Worm (Caenorhabditis elegans) whole organism, L3 larva: ENCODE measurements around the gene F46C3.6.

Source experiments
- R02D3.7 ChIP-seq: fragments of 150-350 bp; optimal IDR thresholded peaks from 2 replicates; lab custom pipeline; 2014; ENCODE audit warnings: missing biosample characterization, missing genetic modification characterization
- aly-2 ChIP-seq: fragments of 150-350 bp; optimal IDR thresholded peaks from 2 replicates; lab custom pipeline; 2014; ENCODE audit warnings: missing biosample characterization, missing genetic modification characterization
- ceh-16 ChIP-seq: sonication (generic microtip); optimal IDR thresholded peaks from 2 replicates; lab custom pipeline; 2017; ENCODE audit warnings: missing biosample characterization, missing genetic modification characterization
- ceh-28 ChIP-seq: fragments of 150-350 bp; optimal IDR thresholded peaks from 2 replicates; lab custom pipeline; 2014; ENCODE audit warnings: missing biosample characterization, missing genetic modification reagents, missing genetic modification characterization
- daf-12 ChIP-seq: fragments of 150-350 bp; optimal IDR thresholded peaks from 2 replicates; lab custom pipeline; 2014; ENCODE audit warnings: missing biosample characterization, missing genetic modification reagents, missing genetic modification characterization
- egl-27 ChIP-seq: sonication (generic microtip); optimal IDR thresholded peaks from 4 replicates; lab custom pipeline; 2017; ENCODE audit warnings: missing biosample characterization, missing genetic modification reagents, missing genetic modification characterization
- egl-5 ChIP-seq: fragments of 150-350 bp; optimal IDR thresholded peaks from 2 replicates; lab custom pipeline; 2017; ENCODE audit warnings: missing biosample characterization, missing genetic modification reagents, missing genetic modification characterization, inconsistent platforms
- elt-1 ChIP-seq: fragments of 150-350 bp; optimal IDR thresholded peaks from 2 replicates; lab custom pipeline; 2014; ENCODE audit warnings: missing biosample characterization, missing genetic modification characterization
- elt-2 ChIP-seq: sonication (generic microtip); optimal IDR thresholded peaks from 2 replicates; lab custom pipeline; 2016; ENCODE audit warnings: missing genetic modification reagents, mild to moderate bottlenecking, missing genetic modification characterization, missing compliant biosample characterization
- eor-1 ChIP-seq, 2 experiments: fragments of 150-350 bp; optimal IDR thresholded peaks; 2 replicates each; lab custom pipeline; 2014 to 2018; ENCODE audit warnings: missing biosample characterization in 2 of 2, missing genetic modification characterization in 2 of 2
- hmg-11 ChIP-seq: sonication (generic microtip); optimal IDR thresholded peaks from 2 replicates; lab custom pipeline; 2016; ENCODE audit warnings: missing genetic modification characterization, missing compliant biosample characterization
- jun-1 ChIP-seq: fragments of 150-350 bp; optimal IDR thresholded peaks from 2 replicates; lab custom pipeline; 2014; ENCODE audit warnings: missing biosample characterization, missing genetic modification reagents, missing genetic modification characterization
- lin-39 ChIP-seq: fragments of 150-350 bp; optimal IDR thresholded peaks from 2 replicates; lab custom pipeline; 2018; ENCODE audit warnings: missing biosample characterization, missing genetic modification reagents, missing genetic modification characterization
- lsy-12 ChIP-seq: sonication (generic microtip); optimal IDR thresholded peaks from 2 replicates; lab custom pipeline; 2016; ENCODE audit warnings: mild to moderate bottlenecking, missing genetic modification characterization, missing compliant biosample characterization
- mdl-1 ChIP-seq: fragments of 150-350 bp; optimal IDR thresholded peaks from 2 replicates; lab custom pipeline; 2014; ENCODE audit warnings: missing biosample characterization, missing genetic modification characterization
- mml-1 ChIP-seq: fragments of 150-350 bp; sonication (generic microtip); optimal IDR thresholded peaks from 3 replicates; lab custom pipeline; 2014; ENCODE audit warnings: missing biosample characterization, missing genetic modification characterization
- nfya-1 ChIP-seq: sonication (generic microtip); optimal IDR thresholded peaks from 2 replicates; lab custom pipeline; 2017; ENCODE audit warnings: missing genetic modification characterization, mild to moderate bottlenecking, missing compliant biosample characterization, antibody characterized with exemption, moderate library complexity; ENCODE audit not compliant: insufficient read depth
- nhr-11 ChIP-seq: fragments of 150-350 bp; optimal IDR thresholded peaks from 2 replicates; lab custom pipeline; 2014; ENCODE audit warnings: missing biosample characterization, missing genetic modification characterization
- nhr-23 ChIP-seq: fragments of 150-350 bp; optimal IDR thresholded peaks from 2 replicates; lab custom pipeline; 2014; ENCODE audit warnings: missing biosample characterization, missing genetic modification reagents, missing genetic modification characterization
- nhr-25 ChIP-seq: sonication (generic microtip); optimal IDR thresholded peaks from 2 replicates; lab custom pipeline; 2017; ENCODE audit warnings: missing biosample characterization, missing genetic modification characterization
- nhr-43 ChIP-seq: sonication (generic microtip); optimal IDR thresholded peaks from 2 replicates; lab custom pipeline; 2016; ENCODE audit warnings: mild to moderate bottlenecking, missing genetic modification characterization, missing compliant biosample characterization; ENCODE audit not compliant: poor library complexity, severe bottlenecking
- nhr-67 ChIP-seq: fragments of 150-350 bp; optimal IDR thresholded peaks from 2 replicates; lab custom pipeline; 2014; ENCODE audit warnings: missing biosample characterization, missing genetic modification characterization
- nhr-76 ChIP-seq: fragments of 150-350 bp; sonication (generic microtip); optimal IDR thresholded peaks from 5 replicates; lab custom pipeline; 2014; ENCODE audit warnings: missing biosample characterization, missing genetic modification characterization
- nhr-77 ChIP-seq: fragments of 150-350 bp; optimal IDR thresholded peaks from 2 replicates; lab custom pipeline; 2014; ENCODE audit warnings: missing biosample characterization, missing genetic modification characterization
- pha-4 ChIP-seq: fragments of 150-350 bp; optimal IDR thresholded peaks from 2 replicates; lab custom pipeline; 2014; ENCODE audit warnings: missing biosample characterization, missing genetic modification reagents, missing genetic modification characterization
- pqm-1 ChIP-seq: fragments of 150-350 bp; optimal IDR thresholded peaks from 2 replicates; lab custom pipeline; 2017; ENCODE audit warnings: missing biosample characterization, missing genetic modification characterization, inconsistent platforms
- sea-2 ChIP-seq: fragments of 150-350 bp; sonication (generic microtip); optimal IDR thresholded peaks from 4 replicates; lab custom pipeline; 2014; ENCODE audit warnings: missing biosample characterization, missing genetic modification reagents, missing genetic modification characterization
- skn-1 ChIP-seq: fragments of 150-350 bp; optimal IDR thresholded peaks from 2 replicates; lab custom pipeline; 2014; ENCODE audit warnings: missing biosample characterization, missing genetic modification characterization
- snpc-4 ChIP-seq: fragments of 150-350 bp; optimal IDR thresholded peaks from 2 replicates; lab custom pipeline; 2014; ENCODE audit warnings: missing biosample characterization, missing genetic modification characterization
- tbx-2 ChIP-seq: sonication (generic microtip); optimal IDR thresholded peaks from 2 replicates; lab custom pipeline; 2016; ENCODE audit warnings: mild to moderate bottlenecking, missing genetic modification characterization, missing compliant biosample characterization
- unc-39 ChIP-seq: sonication (generic microtip); optimal IDR thresholded peaks from 4 replicates; lab custom pipeline; 2017; ENCODE audit warnings: missing biosample characterization, missing genetic modification characterization
- unc-62 ChIP-seq: fragments of 150-350 bp; sonication (generic microtip); optimal IDR thresholded peaks from 4 replicates; lab custom pipeline; 2014; ENCODE audit warnings: missing biosample characterization, missing genetic modification reagents, missing genetic modification characterization

The F46C3.6 gene

ce11 chrX:11467320-11467732 is 47.5 kb upstream of the F46C3.6 start (continued):
- peak; percentile 12 for TF ChIP-seq nhr-11 (tag; lab: Kevin White, UChicago)
- peak; percentile 89 for TF ChIP-seq nfya-1
- no peak for TF ChIP-seq sea-2 (GFP tag; lab: Kevin White, UChicago)
- TF ChIP-seq tbx-2: peak; percentile 53
- peak; percentile 49 for TF ChIP-seq elt-2 (tag; lab: Kevin White, UChicago)
- no peak for TF ChIP-seq eor-1 (tag; optimal IDR thresholded peaks at IDR 0.05; lab: Kevin White, UChicago)
- TF ChIP-seq R02D3.7: no peak
- no peak for TF ChIP-seq elt-1
- TF ChIP-seq snpc-4 (tag; lab: Kevin White, UChicago): peak; percentile 65
- TF ChIP-seq, all 47 proteins: peak for 21

DNA sequence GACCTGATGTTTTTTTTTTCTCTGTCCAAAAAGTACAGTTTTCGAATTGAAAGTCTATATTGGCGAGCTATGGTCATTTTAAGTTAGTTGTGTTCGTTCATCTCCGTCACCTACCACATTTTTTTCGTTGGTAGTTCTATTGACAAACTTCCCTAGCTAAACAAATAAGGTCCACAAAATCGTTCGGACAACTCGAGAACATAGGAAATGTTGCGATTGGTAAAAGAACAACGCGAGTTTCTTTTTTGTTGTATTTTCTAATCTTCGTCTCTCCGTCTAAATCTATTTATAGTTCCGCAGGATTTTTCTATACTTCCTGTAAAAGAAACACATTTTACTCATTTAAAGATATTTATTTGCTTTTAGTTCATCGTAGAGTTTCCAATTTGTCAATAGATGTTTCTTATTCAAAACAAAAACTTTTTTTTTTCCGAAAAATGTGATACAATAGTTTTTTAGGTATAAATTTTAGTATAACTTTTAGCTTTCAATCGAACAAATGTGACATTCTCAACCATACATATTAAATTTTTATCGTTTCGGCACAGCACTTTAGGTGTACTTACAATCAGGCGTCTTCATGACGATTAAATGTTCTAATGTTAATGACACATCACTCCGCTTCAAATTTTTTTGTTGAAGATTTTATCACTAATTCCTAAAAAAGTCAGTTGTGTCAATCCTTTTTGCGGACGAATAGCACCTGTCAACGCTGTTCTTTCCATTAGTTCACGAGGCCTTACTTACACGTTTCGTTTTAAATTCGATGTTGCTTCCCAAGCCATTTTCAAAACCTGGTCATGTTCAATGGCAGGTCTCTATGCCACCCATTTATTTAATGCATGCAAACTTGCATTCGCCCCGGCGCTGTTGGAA is 46.8 kb upstream of the F46C3.6 start:
- peak; percentile 83 for TF ChIP-seq pha-4 (tag; lab: Kevin White, UChicago)
- no peak for TF ChIP-seq daf-12 (tag; lab: Kevin White, UChicago)
- TF ChIP-seq mml-1 (tag; lab: Kevin White, UChicago): no peak

- TF ChIP-seq jun-1 (tag; lab: Kevin White, UChicago) (peak; percentile 63), pha-4 (tag; lab: Kevin White, UChicago) (peak; percentile 75), skn-1 (tag; lab: Kevin White, UChicago) (peak; percentile 41), nhr-77 (tag; lab: Kevin White, UChicago) (no peak), nhr-43 (tag; lab: Kevin White, UChicago) (peak; percentile 76), R02D3.7 (peak; percentile 32), aly-2 (tag; lab: Kevin White, UChicago) (no peak), elt-2 (tag; lab: Kevin White, UChicago) (peak; percentile 69), nfya-1 (peak; percentile 67), nhr-23 (tag; lab: Kevin White, UChicago) (peak; percentile 82), ceh-28 (tag; lab: Kevin White, UChicago) (peak; percentile 21), tbx-2 (peak; percentile 46), lsy-12 (tag; lab: Kevin White, UChicago) (peak; percentile 49), snpc-4 (tag; lab: Kevin White, UChicago) (peak; percentile 15), lin-39 (tag; lab: Kevin White, UChicago) (peak; percentile 87), nhr-76 (tag; lab: Kevin White, UChicago) (no peak), hmg-11 (tag; lab: Kevin White, UChicago) (peak; percentile 85), daf-12 (tag; lab: Kevin White, UChicago) (peak; percentile 23), nhr-25 (tag; lab: Kevin White, UChicago) (peak; percentile 76), elt-1 (no peak), nhr-67 (tag; lab: Kevin White, UChicago) (no peak), egl-27 (tag; lab: Kevin White, UChicago) (peak; percentile 5)
- TF ChIP-seq, all 47 proteins: peak for 17
These were observed 45.3 kb upstream of the F46C3.6 start, which contains the start of gene lin-14 for ce11 chrX:11465215-11465614. Gene lin-14, plus strand, starts transcription at chrX:11465560.

ce11 chrX:11464271-11465103 is 44.6 kb upstream of the F46C3.6 start:
- TF ChIP-seq nhr-76 (tag; lab: Kevin White, UChicago): no peak
- peak; percentile 61 for TF ChIP-seq pqm-1 (tag; lab: Kevin White, UChicago)
- TF ChIP-seq skn-1 (tag; lab: Kevin White, UChicago): no peak
- TF ChIP-seq hmg-11 (tag; lab: Kevin White, UChicago): no peak
- TF ChIP-seq nhr-77 (tag; lab: Kevin White, UChicago): no peak
- TF ChIP-seq elt-2 (tag; lab: Kevin White, UChicago): peak; percentile 93
- peak; percentile 48 for TF ChIP-seq egl-5 (tag; lab: Kevin White, UChicago)
- TF ChIP-seq mdl-1 (tag; lab: Kevin White, UChicago): no peak
- no peak for TF ChIP-seq ceh-16
- TF ChIP-seq lin-39 (tag; lab: Kevin White, UChicago): peak; percentile 86
- no peak for TF ChIP-seq unc-62 (GFP tag; lab: Kevin White, UChicago)
- no peak for TF ChIP-seq aly-2 (tag; lab: Kevin White, UChicago)
- TF ChIP-seq unc-39 (tag; lab: Kevin White, UChicago): no peak
- TF ChIP-seq jun-1 (tag; lab: Kevin White, UChicago): peak; percentile 55
- TF ChIP-seq nhr-23 (tag; lab: Kevin White, UChicago): no peak
- peak; percentile 39 for TF ChIP-seq nfya-1
- TF ChIP-seq tbx-2: no peak
- no peak for TF ChIP-seq pha-4 (tag; lab: Kevin White, UChicago)
- TF ChIP-seq, all 47 proteins: peak for 6
